Fruit fly (Drosophila melanogaster) Kc167 (cell line): ENCODE results near the gene Lrpprc2.

Experiments
- Myc ChIP-seq: fragments of >200 bp; optimal IDR thresholded peaks from 2 replicates; lab custom pipeline; 2017; ENCODE audit warnings: missing external identifiers
- h ChIP-seq: fragments of >200 bp; optimal IDR thresholded peaks from 3 replicates; lab custom pipeline; 2018; ENCODE audit warnings: missing external identifiers
- insv ChIP-seq: fragments of >200 bp; optimal IDR thresholded peaks from 3 replicates; lab custom pipeline; 2018; ENCODE audit warnings: missing external identifiers
- psq ChIP-seq: fragments of >200 bp; optimal IDR thresholded peaks from 2 replicates; lab custom pipeline; 2017; ENCODE audit warnings: missing external identifiers

dm6 chrX:1465707-1466504 lies 5.5 kb upstream of the Lrpprc2 start, which contains the start of the genes O-fut2 and CG14777:
- TF ChIP-seq psq (lab: Kevin White, UChicago) (no peak), insv (lab: Kevin White, UChicago) (no peak), Myc (lab: Kevin White, UChicago) (no peak), h (no peak)
